Fruit fly (Drosophila melanogaster): ENCODE measurements around the gene CG44815.
A peak's percentile ranks its signal among the peaks of the same experiment; 100 is the strongest.

Gene CG44815

DNA sequence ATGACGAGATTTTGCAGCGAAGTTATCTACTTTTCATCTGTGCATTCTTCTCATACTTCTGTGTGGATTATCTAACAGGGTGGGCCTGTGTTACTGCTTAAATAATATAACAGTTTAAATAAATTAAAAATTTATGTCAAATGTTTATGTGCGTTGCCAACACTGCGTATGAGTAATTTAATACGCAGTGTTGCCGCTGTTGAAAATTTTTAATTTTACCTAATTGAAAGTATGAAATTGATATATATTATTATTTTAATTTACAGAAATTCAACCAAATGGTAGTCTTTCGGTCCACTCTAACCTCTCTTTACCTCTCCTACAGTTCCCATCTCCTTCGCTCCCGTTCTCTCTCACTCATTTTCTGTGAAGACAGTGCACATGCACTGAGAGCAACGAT, 20.1 kb upstream of the CG44815 start (continued):
- TF ChIP-seq CG12104 (GFP tag; optimal IDR thresholded peaks at IDR 0.05) = no peak
- no peak for TF ChIP-seq CG4707 (GFP tag; optimal IDR thresholded peaks at IDR 0.05)
- no peak for TF ChIP-seq CG2875 (GFP tag; optimal IDR thresholded peaks at IDR 0.05)
- no peak for TF ChIP-seq CG12659 (GFP tag; optimal IDR thresholded peaks at IDR 0.05)
- TF ChIP-seq Dll (GFP tag; IDR thresholded peaks at IDR 0.05; ENCODE audit: partially characterized antibody) = no peak
- no peak for TF ChIP-seq Ptx1 (GFP tag; IDR thresholded peaks at IDR 0.05)
- TF ChIP-seq CoRest (tag; optimal IDR thresholded peaks at IDR 0.05) = no peak
- no peak for TF ChIP-seq CG3995 (GFP tag; optimal IDR thresholded peaks at IDR 0.05)
- TF ChIP-seq CG10147 (GFP tag; optimal IDR thresholded peaks at IDR 0.05) = no peak
- no peak for TF ChIP-seq CG8089 (GFP tag; optimal IDR thresholded peaks at IDR 0.05)
- TF ChIP-seq dati (GFP tag; IDR thresholded peaks at IDR 0.05) = no peak
- no peak for TF ChIP-seq CG12071 (GFP tag; optimal IDR thresholded peaks at IDR 0.05)
- no peak for TF ChIP-seq Lpt (GFP tag; optimal IDR thresholded peaks at IDR 0.05)
- TF ChIP-seq CG13424 (tag; optimal IDR thresholded peaks at IDR 0.05) = peak; percentile 29
- TF ChIP-seq CG11398 (GFP tag; optimal IDR thresholded peaks at IDR 0.05) = no peak
- no peak for TF ChIP-seq CG7357 (GFP tag; IDR thresholded peaks at IDR 0.05)
- peak; percentile 16 for TF ChIP-seq Blimp-1 (GFP tag; optimal IDR thresholded peaks at IDR 0.05)
- no peak for TF ChIP-seq BtbVII (GFP tag; optimal IDR thresholded peaks at IDR 0.05)
- no peak for TF ChIP-seq pum (GFP tag; optimal IDR thresholded peaks at IDR 0.05)
- peak in 1 of 2 experiments; percentile 23 for TF ChIP-seq Trl (optimal IDR thresholded peaks at IDR 0.05)
- no peak for TF ChIP-seq Trl (GFP tag; optimal IDR thresholded peaks at IDR 0.05)
- TF ChIP-seq slbo (GFP tag; IDR thresholded peaks at IDR 0.05) = no peak
- TF ChIP-seq bsh (GFP tag; optimal IDR thresholded peaks at IDR 0.05) = peak in 1 of 2 experiments; percentile 21
- TF ChIP-seq gsb-n (tag; optimal IDR thresholded peaks at IDR 0.05) = no peak
- peak; percentile 34 for TF ChIP-seq CG2712 (tag; optimal IDR thresholded peaks at IDR 0.05)
- no peak for TF ChIP-seq Side (GFP tag; optimal IDR thresholded peaks at IDR 0.05)
- no peak for TF ChIP-seq ttk (GFP tag; IDR thresholded peaks at IDR 0.05)
- no peak for TF ChIP-seq Dref (GFP tag; IDR thresholded peaks at IDR 0.05)
- TF ChIP-seq CG2678 (tag; optimal IDR thresholded peaks at IDR 0.05) = peak; percentile 12
- peak; percentile 60 for TF ChIP-seq CG7372 (GFP tag; IDR thresholded peaks at IDR 0.05)
- no peak for TF ChIP-seq bowl (GFP tag; IDR thresholded peaks at IDR 0.05)

DNA sequence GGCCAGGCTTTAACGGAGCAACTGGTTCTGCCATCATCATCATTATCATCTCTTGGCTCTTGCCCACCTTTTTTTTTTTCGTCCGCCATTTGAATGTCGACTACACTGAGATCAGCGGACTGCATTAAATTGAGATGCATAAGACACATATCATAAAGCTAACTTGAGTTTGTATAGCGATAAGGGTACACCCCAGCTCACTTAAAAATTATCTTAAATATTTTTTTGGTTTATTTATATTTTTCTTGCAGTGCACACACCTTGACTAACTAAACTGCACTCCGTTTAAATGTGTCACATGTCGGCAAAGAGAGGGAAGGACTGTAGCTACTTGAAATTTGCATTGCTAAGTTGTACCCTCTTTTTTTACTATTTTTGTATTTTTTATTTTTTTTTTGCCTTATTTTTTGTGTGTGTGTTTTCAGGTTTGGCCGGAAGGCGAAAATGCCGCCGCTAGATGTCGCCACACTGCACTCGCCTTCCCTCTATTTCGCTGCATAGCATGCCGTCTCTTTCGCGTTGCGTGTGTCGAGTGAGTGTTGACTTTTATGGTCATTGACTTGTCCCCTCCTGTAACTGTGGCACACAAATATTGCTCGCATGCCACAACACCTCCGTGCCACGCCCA, 14.7 kb upstream of the CG44815 start:
- TF ChIP-seq D (optimal IDR thresholded peaks at IDR 0.05) = no peak
- TF ChIP-seq D (GFP tag; optimal IDR thresholded peaks at IDR 0.05) = no peak
- TF ChIP-seq CG10431 (GFP tag; optimal IDR thresholded peaks at IDR 0.05) = no peak
- no peak for TF ChIP-seq CG18764 (GFP tag; optimal IDR thresholded peaks at IDR 0.05)
- peak; percentile 6 for TF ChIP-seq dmrt99B (tag; optimal IDR thresholded peaks at IDR 0.05)
- TF ChIP-seq Nf-YC (tag; optimal IDR thresholded peaks at IDR 0.05) = no peak
- TF ChIP-seq tio (GFP tag; optimal IDR thresholded peaks at IDR 0.05) = peak; percentile 31
- TF ChIP-seq Hmx (GFP tag; optimal IDR thresholded peaks at IDR 0.05) = no peak
- no peak for TF ChIP-seq CG7786 (GFP tag; optimal IDR thresholded peaks at IDR 0.05)
- no peak for TF ChIP-seq NFAT (GFP tag; IDR thresholded peaks at IDR 0.05)
- TF ChIP-seq Atf6 (GFP tag; IDR thresholded peaks at IDR 0.05) = no peak
- TF ChIP-seq CG8765 (GFP tag; IDR thresholded peaks at IDR 0.05) = no peak
- peak; percentile 44 for TF ChIP-seq gem (tag; optimal IDR thresholded peaks at IDR 0.05)
- TF ChIP-seq CG14050 (GFP tag; IDR thresholded peaks at IDR 0.05) = no peak
- no peak for TF ChIP-seq CG2129 (GFP tag; IDR thresholded peaks at IDR 0.05; ENCODE audit: partially characterized antibody)
- TF ChIP-seq eve (GFP tag; optimal IDR thresholded peaks at IDR 0.05) = peak in 1 of 2 experiments; percentile 11
- no peak for TF ChIP-seq Awh (GFP tag; IDR thresholded peaks at IDR 0.05)
- no peak for TF ChIP-seq ab (GFP tag; optimal IDR thresholded peaks at IDR 0.05)
- TF ChIP-seq NfI (GFP tag; optimal IDR thresholded peaks at IDR 0.05) = no peak
- no peak for TF ChIP-seq CG2678 (tag; optimal IDR thresholded peaks at IDR 0.05)
- TF ChIP-seq Eip74EF (GFP tag; optimal IDR thresholded peaks at IDR 0.05) = no peak
- TF ChIP-seq HLH3B (GFP tag; IDR thresholded peaks at IDR 0.05) = no peak
- no peak for TF ChIP-seq CG14014 (GFP tag; IDR thresholded peaks at IDR 0.05)
- no peak for TF ChIP-seq Ptx1 (GFP tag; IDR thresholded peaks at IDR 0.05)
